Fruit fly (Drosophila melanogaster) ovary, adult (tissue): ENCODE measurements around the gene slp2.

ENCODE experiments used
- CG17801 ChIP-seq: fragments of 200-800 bp; optimal IDR thresholded peaks from 2 replicates; lab custom pipeline; 2019; ENCODE audit warnings: missing biosample characterization, mild to moderate bottlenecking, missing genetic modification characterization, moderate library complexity; ENCODE audit not compliant: partially characterized antibody

The slp2 gene

dm6 chr2L:3853507-3854030 is 16.9 kb downstream of the slp2 start:
- no peak for TF ChIP-seq CG17801 (GFP tag; lab: Kevin White, UChicago)

- no peak for TF ChIP-seq CG17801 (GFP tag; lab: Kevin White, UChicago)
These were observed 19.0 kb downstream of the slp2 start for dm6 chr2L:3855528-3856189.

DNA sequence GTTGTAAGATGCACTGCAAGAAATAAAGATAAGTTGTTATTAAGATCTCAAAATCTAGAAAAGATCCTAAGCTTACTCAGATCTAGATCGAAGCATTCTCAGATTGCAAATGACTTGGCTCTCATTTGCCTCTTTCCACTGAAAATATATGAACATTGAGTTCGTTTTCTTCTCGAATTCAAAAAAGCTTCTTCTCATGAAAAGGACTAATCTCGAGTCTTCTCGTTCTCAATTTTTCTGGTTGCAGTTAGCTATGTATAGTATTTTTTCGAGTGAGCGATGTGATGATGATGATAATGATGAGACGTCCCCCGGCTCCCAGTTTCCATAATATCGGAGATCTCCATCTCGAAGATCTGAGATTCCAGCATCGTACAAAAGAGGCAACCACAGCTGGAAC is 19.7 kb downstream of the slp2 start:
- no peak for TF ChIP-seq CG17801 (GFP tag; lab: Kevin White, UChicago)

DNA sequence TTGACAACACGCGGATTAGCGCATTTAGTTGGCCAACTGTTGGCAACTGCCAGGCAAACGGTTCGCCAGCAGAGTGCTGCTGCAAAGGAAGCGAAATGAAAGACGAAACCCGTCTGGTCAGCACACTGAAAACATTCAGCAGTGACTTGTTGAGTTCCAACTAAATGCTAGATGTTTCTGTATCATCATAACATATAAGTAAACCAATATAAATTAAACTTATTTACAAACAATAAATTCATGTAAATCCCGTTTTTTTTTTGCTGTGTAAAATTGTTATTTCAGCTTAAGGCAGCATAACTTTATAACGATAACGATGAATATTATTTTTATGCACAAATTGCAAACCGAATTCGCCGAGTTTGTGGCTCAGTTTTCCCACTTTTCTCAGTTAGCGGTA is 21.5 kb downstream of the slp2 start:
- TF ChIP-seq CG17801 (GFP tag; lab: Kevin White, UChicago) = no peak

dm6 chr2L:3861388-3861787 is 24.7 kb downstream of the slp2 start:
- no peak for TF ChIP-seq CG17801 (GFP tag; lab: Kevin White, UChicago)

- peak; percentile 21 for TF ChIP-seq CG17801 (GFP tag; lab: Kevin White, UChicago)
These were observed 25.9 kb downstream of the slp2 start, which contains the start of gene TTLL4B for dm6 chr2L:3862437-3863041. TTLL4B (plus strand) TSS chr2L:3862668.

dm6 chr2L:3867474-3868082 is 30.9 kb downstream of the slp2 start, which contains the start of gene Cep97:
Cep97 (plus strand) TSS chr2L:3867697.
- TF ChIP-seq CG17801 (GFP tag; lab: Kevin White, UChicago) = no peak

DNA sequence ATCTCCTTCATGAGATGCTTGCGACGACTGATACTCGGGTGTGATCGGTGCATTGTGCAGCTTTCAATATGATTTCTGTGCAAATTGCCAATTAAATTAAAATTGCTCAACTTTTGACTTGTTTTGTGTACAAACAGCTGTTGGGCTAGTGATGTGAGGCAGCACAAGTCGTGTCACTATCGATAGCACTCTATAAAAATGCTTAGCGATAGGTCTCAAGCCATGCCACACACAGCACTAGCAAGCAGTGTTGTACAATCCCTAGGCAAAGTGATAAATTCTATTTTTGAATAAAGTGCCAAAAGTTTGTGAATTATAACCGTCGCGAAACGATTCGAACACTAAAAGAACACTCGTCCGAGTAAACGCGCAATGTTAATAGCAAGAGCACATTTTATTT is 35.6 kb downstream of the slp2 start, which contains the start of gene CG31957:
Gene CG31957 (minus strand): TSS at position 176 of the 400 bp plus-strand sequence.
- TF ChIP-seq CG17801 (GFP tag; lab: Kevin White, UChicago) = peak; percentile 30

DNA sequence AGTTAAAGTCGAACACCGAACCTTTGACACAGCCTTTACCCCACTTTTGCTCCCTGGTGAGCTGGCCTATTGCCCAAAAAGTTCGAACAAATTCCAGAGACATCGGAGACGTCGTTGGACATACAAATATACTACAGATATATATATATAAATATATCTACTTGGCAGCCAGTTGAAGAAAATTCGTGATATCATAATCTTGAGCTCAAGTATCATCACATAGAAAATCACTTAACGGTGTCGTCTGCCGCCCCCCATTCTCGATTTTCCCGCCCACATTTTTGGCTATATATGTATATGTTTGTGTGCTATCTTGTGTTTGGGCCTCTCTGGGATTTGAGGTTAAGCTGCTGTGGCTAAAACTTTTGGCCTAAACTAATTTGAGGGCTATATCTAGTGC is 40.4 kb downstream of the slp2 start:
- TF ChIP-seq CG17801 (GFP tag; lab: Kevin White, UChicago) = no peak

DNA sequence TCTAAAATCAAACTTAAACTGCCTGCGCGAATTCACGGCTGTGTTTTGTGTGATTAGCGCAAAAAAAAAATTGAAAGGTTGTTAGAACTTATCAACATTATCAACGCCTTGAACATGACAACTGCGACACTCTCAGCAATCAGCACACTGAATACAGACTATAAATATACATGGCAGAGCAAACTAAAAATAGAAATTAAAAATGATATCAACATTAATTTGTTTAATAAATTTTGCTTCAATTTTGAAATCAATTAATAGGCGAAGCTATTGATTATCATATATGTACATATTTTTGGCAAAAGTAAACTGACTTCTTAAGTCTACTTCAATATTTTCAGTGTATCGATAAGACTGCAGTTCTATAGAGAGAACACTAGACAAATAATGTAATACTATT is 43.4 kb downstream of the slp2 start:
- TF ChIP-seq CG17801 (GFP tag; lab: Kevin White, UChicago) = no peak

- TF ChIP-seq CG17801 (GFP tag; lab: Kevin White, UChicago) = no peak
These were observed 44.5 kb downstream of the slp2 start for dm6 chr2L:3881164-3881563.

DNA sequence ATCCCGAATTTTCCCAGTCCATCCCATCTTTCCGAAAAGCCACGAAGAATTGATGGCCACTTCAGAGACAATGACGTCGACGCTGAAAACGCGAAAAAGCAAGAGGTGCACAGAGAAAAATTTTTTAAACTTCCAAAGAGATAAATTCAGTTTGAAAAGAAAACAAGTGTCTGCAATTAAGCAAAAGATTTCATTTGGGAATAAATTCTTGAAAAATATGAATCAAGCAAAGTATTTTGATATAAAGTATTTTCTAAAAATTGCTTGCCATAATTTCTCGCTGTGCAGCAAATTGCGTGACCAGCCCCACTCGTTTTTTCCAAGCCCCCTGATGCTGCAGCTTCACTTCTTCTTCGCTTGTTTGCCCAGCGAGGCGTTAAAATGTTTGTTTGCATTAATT is 45.5 kb downstream of the slp2 start:
- TF ChIP-seq CG17801 (GFP tag; lab: Kevin White, UChicago) = no peak

dm6 chr2L:3883939-3884338 is 47.3 kb downstream of the slp2 start:
- no peak for TF ChIP-seq CG17801 (GFP tag; lab: Kevin White, UChicago)

dm6 chr2L:3888173-3888572 is 51.5 kb downstream of the slp2 start:
- TF ChIP-seq CG17801 (GFP tag; lab: Kevin White, UChicago) = no peak
